In genomic region chr3L:1010969-1011368, dm6 we compare ENCODE assay signal across 4 fruit fly cellular contexts.
TF ChIP-seq lines count a peak whose summit lies in the region.

No protein-coding gene starts in this region.

- TF ChIP-seq CTCF in whole organism, embryonic (GFP tag; optimal IDR thresholded peaks at IDR 0.05; lab: Kevin White, UChicago): no peak

TF ChIP-seq in whole organism, adult, 20 proteins besides CTCF, POLR2A, EP300 and RAD21:
- TF ChIP-seq cic (GFP tag; optimal IDR thresholded peaks at IDR 0.05; lab: Kevin White, UChicago) (no peak), CG7045 (GFP tag; optimal IDR thresholded peaks at IDR 0.05; lab: Kevin White, UChicago) (peak; percentile 31)

TF ChIP-seq in whole organism, embryonic, 481 proteins besides CTCF, POLR2A, EP300 and RAD21 (continues in another document):
- 0 out of 2 replicates have a peak, but pooled peaks have one; percentile 26 for TF ChIP-seq sob (GFP tag; IDR thresholded peaks at IDR 0.05; lab: Robert Waterston, UW)
- TF ChIP-seq CoRest (tag; optimal IDR thresholded peaks at IDR 0.05; lab: Kevin White, UChicago): peak; percentile 1
- peak; percentile 45 for TF ChIP-seq gem (tag; optimal IDR thresholded peaks at IDR 0.05; lab: Kevin White, UChicago)
- TF ChIP-seq Fer1 (GFP tag; optimal IDR thresholded peaks at IDR 0.05; lab: Kevin White, UChicago): peak; percentile 23
- peak; percentile 41 for TF ChIP-seq Meics (GFP tag; optimal IDR thresholded peaks at IDR 0.05; lab: Kevin White, UChicago)
- TF ChIP-seq CG6689 (GFP tag; IDR thresholded peaks at IDR 0.05; lab: Robert Waterston, UW): 0 out of 2 replicates have a peak, but pooled peaks have one; percentile 31
- peak; percentile 1 for TF ChIP-seq Ets65A (GFP tag; lab: Kevin White, UChicago)
- TF ChIP-seq CG7963 (GFP tag; IDR thresholded peaks at IDR 0.05; lab: Robert Waterston, UW; ENCODE audit: partially characterized antibody): no peak
- TF ChIP-seq CG14050 (GFP tag; IDR thresholded peaks at IDR 0.05; lab: Robert Waterston, UW): no peak
- TF ChIP-seq CG13287 (GFP tag; IDR thresholded peaks at IDR 0.05; lab: Robert Waterston, UW; ENCODE audit: partially characterized antibody): no peak
- no peak for TF ChIP-seq psq (GFP tag; optimal IDR thresholded peaks at IDR 0.05; lab: Kevin White, UChicago)
- TF ChIP-seq ci (GFP tag; IDR thresholded peaks at IDR 0.05; lab: Robert Waterston, UW): 0 out of 3 replicates have a peak, but pooled peaks have one; percentile 30
- no peak for TF ChIP-seq oc (tag; optimal IDR thresholded peaks at IDR 0.05; lab: Kevin White, UChicago)
- no peak for TF ChIP-seq Sin3A (optimal IDR thresholded peaks at IDR 0.05; lab: Kevin White, UChicago)
- no peak for TF ChIP-seq Blimp-1 (GFP tag; optimal IDR thresholded peaks at IDR 0.05; lab: Kevin White, UChicago)
- peak in 1 of 2 experiments; percentile 14 for TF ChIP-seq Hr51 (GFP tag; optimal IDR thresholded peaks at IDR 0.05; lab: Kevin White, UChicago)
- TF ChIP-seq CG14441 (GFP tag; IDR thresholded peaks at IDR 0.05; lab: Robert Waterston, UW): 0 out of 2 replicates have a peak, but pooled peaks have one; percentile 5
- TF ChIP-seq slbo (GFP tag; IDR thresholded peaks at IDR 0.05; lab: Robert Waterston, UW): peak; percentile 49
- no peak for TF ChIP-seq HHEX (GFP tag; optimal IDR thresholded peaks at IDR 0.05; lab: Kevin White, UChicago)
- peak; percentile 37 for TF ChIP-seq cg (GFP tag; optimal IDR thresholded peaks at IDR 0.05; lab: Kevin White, UChicago)
- no peak for TF ChIP-seq CG18262 (tag; optimal IDR thresholded peaks at IDR 0.05; lab: Kevin White, UChicago)
- TF ChIP-seq tll (GFP tag; optimal IDR thresholded peaks at IDR 0.05; lab: Kevin White, UChicago): no peak
- peak; percentile 10 for TF ChIP-seq CG13424 (tag; optimal IDR thresholded peaks at IDR 0.05; lab: Kevin White, UChicago)
- peak; percentile 33 for TF ChIP-seq CG7556 (GFP tag; optimal IDR thresholded peaks at IDR 0.05; lab: Kevin White, UChicago)
- no peak for TF ChIP-seq trem (tag; optimal IDR thresholded peaks at IDR 0.05; lab: Kevin White, UChicago)
- TF ChIP-seq CG18619 (GFP tag; optimal IDR thresholded peaks at IDR 0.05; lab: Kevin White, UChicago): peak; percentile 7
- peak; percentile 24 for TF ChIP-seq CG12659 (GFP tag; optimal IDR thresholded peaks at IDR 0.05; lab: Kevin White, UChicago)
- TF ChIP-seq CG8944 (GFP tag; optimal IDR thresholded peaks at IDR 0.05; lab: Kevin White, UChicago): no peak

TF ChIP-seq in whole organism, prepupa, 60 proteins besides CTCF, POLR2A, EP300 and RAD21:
- TF ChIP-seq net (GFP tag; optimal IDR thresholded peaks at IDR 0.05; lab: Kevin White, UChicago) (no peak), salr (GFP tag; optimal IDR thresholded peaks at IDR 0.05; lab: Kevin White, UChicago) (no peak), Ets96B (tag; optimal IDR thresholded peaks at IDR 0.05; lab: Kevin White, UChicago) (peak; percentile 29), CG11294 (GFP tag; IDR thresholded peaks at IDR 0.05; lab: Robert Waterston, UW) (peak; percentile 39; the same call in 1 of the 2 replicates), CG9139 (GFP tag; optimal IDR thresholded peaks at IDR 0.05; lab: Kevin White, UChicago) (no peak), Eip93F (GFP tag; optimal IDR thresholded peaks at IDR 0.05; lab: Kevin White, UChicago) (no peak), CG15336 (GFP tag; IDR thresholded peaks at IDR 0.05; lab: Robert Waterston, UW) (peak; percentile 25; the same call in 1 of the 2 replicates), CG4318 (GFP tag; optimal IDR thresholded peaks at IDR 0.05; lab: Kevin White, UChicago) (no peak), CG32006 (GFP tag; optimal IDR thresholded peaks at IDR 0.05; lab: Kevin White, UChicago) (peak; percentile 46), CG6163 (GFP tag; IDR thresholded peaks at IDR 0.05; lab: Robert Waterston, UW) (no peak), eg (GFP tag; IDR thresholded peaks at IDR 0.05; lab: Robert Waterston, UW) (peak; percentile 52; the same call in 2 of the 3 replicates), fd85E (GFP tag; optimal IDR thresholded peaks at IDR 0.05; lab: Kevin White, UChicago) (no peak), CG3919 (GFP tag; optimal IDR thresholded peaks at IDR 0.05; lab: Kevin White, UChicago) (peak; percentile 3), CG3032 (tag; optimal IDR thresholded peaks at IDR 0.05; lab: Kevin White, UChicago) (peak; percentile 11), Sox15 (GFP tag; optimal IDR thresholded peaks at IDR 0.05; lab: Kevin White, UChicago) (no peak), dsx (GFP tag; optimal IDR thresholded peaks at IDR 0.05; lab: Kevin White, UChicago; ENCODE audit: poor library complexity, severe bottlenecking) (no peak), Gug (GFP tag; IDR thresholded peaks at IDR 0.05; lab: Robert Waterston, UW) (no peak), OdsH (GFP tag; optimal IDR thresholded peaks at IDR 0.05; lab: Kevin White, UChicago) (peak; percentile 2), svp (GFP tag; lab: Kevin White, UChicago) (peak; percentile 47), CG11902 (GFP tag; optimal IDR thresholded peaks at IDR 0.05; lab: Kevin White, UChicago) (no peak), fd59A (GFP tag; optimal IDR thresholded peaks at IDR 0.05; lab: Kevin White, UChicago) (no peak), Eip78C (GFP tag; lab: Kevin White, UChicago) (peak; percentile 9), spab (GFP tag; optimal IDR thresholded peaks at IDR 0.05; lab: Kevin White, UChicago) (no peak)
TF ChIP-seq in whole organism, prepupa: peak in this region for 10.

TF ChIP-seq in whole organism, pupa, 21 proteins besides CTCF, POLR2A, EP300 and RAD21:
- peak; percentile 7 for TF ChIP-seq CG8159 (tag; optimal IDR thresholded peaks at IDR 0.05; lab: Kevin White, UChicago)
- TF ChIP-seq Ets98B (GFP tag; IDR thresholded peaks at IDR 0.05; lab: Robert Waterston, UW): no peak
- TF ChIP-seq CG17806 (tag; optimal IDR thresholded peaks at IDR 0.05; lab: Kevin White, UChicago): no peak
- peak; percentile 12 for TF ChIP-seq CG8301 (tag; optimal IDR thresholded peaks at IDR 0.05; lab: Kevin White, UChicago)
- TF ChIP-seq CG12605 (GFP tag; IDR thresholded peaks at IDR 0.05; lab: Robert Waterston, UW): no peak
- no peak for TF ChIP-seq CG13204 (GFP tag; optimal IDR thresholded peaks at IDR 0.05; lab: Kevin White, UChicago)
- peak; percentile 50; the same call in 1 of the 3 replicates for TF ChIP-seq CG4496 (GFP tag; IDR thresholded peaks at IDR 0.05; lab: Robert Waterston, UW)
- no peak for TF ChIP-seq rn (GFP tag; IDR thresholded peaks at IDR 0.05; lab: Robert Waterston, UW)
- no peak for TF ChIP-seq Pif1A (GFP tag; optimal IDR thresholded peaks at IDR 0.05; lab: Kevin White, UChicago)
- TF ChIP-seq fd96Ca (GFP tag; IDR thresholded peaks at IDR 0.05; lab: Robert Waterston, UW): peak; percentile 46; the same call in 1 of the 3 replicates
- TF ChIP-seq CG10348 (GFP tag; IDR thresholded peaks at IDR 0.05; lab: Robert Waterston, UW): no peak
- TF ChIP-seq CG9948 (tag; optimal IDR thresholded peaks at IDR 0.05; lab: Kevin White, UChicago): no peak
- TF ChIP-seq CG32121 (GFP tag; IDR thresholded peaks at IDR 0.05; lab: Robert Waterston, UW): no peak
- no peak for TF ChIP-seq Snoo (tag; optimal IDR thresholded peaks at IDR 0.05; lab: Kevin White, UChicago)
- TF ChIP-seq D1 (tag; optimal IDR thresholded peaks at IDR 0.05; lab: Kevin White, UChicago): no peak
- TF ChIP-seq CG15710 (tag; optimal IDR thresholded peaks at IDR 0.05; lab: Kevin White, UChicago): peak; percentile 13
- no peak for TF ChIP-seq CG34367 (tag; optimal IDR thresholded peaks at IDR 0.05; lab: Kevin White, UChicago)
- peak; percentile 28 for TF ChIP-seq CG14655 (GFP tag; optimal IDR thresholded peaks at IDR 0.05; lab: Kevin White, UChicago)
- no peak for TF ChIP-seq EcR (GFP tag; optimal IDR thresholded peaks at IDR 0.05; lab: Kevin White, UChicago)
- TF ChIP-seq Pif1B (GFP tag; optimal IDR thresholded peaks at IDR 0.05; lab: Kevin White, UChicago): no peak
